Fruit fly (Drosophila melanogaster) whole organism, embryonic: ENCODE measurements around the gene Faa.

Experiments
- B-H2 ChIP-seq: fragments of 200-800 bp; sonication (Bioruptor generic); optimal IDR thresholded peaks from 2 replicates; lab custom pipeline; 2018; ENCODE audit warnings: missing biosample characterization, mild to moderate bottlenecking, missing genetic modification characterization
- Blimp-1 ChIP-seq: fragments of 200-800 bp; sonication (Bioruptor generic); optimal IDR thresholded peaks from 3 replicates; lab custom pipeline; 2018; ENCODE audit warnings: missing biosample characterization, missing genetic modification characterization, mild to moderate bottlenecking, moderate library complexity, missing genetic modification reagents
- BtbVII ChIP-seq: fragments of 200-800 bp; sonication (Bioruptor generic); optimal IDR thresholded peaks from 3 replicates; lab custom pipeline; 2017; ENCODE audit warnings: missing biosample characterization, mild to moderate bottlenecking, missing genetic modification characterization
- CG10267 ChIP-seq: fragments of 200-800 bp; sonication (Bioruptor generic); optimal IDR thresholded peaks from 2 replicates; lab custom pipeline; 2018; ENCODE audit warnings: missing biosample characterization, mild to moderate bottlenecking, missing genetic modification characterization, moderate library complexity
- CG11696 ChIP-seq: fragments of 200-800 bp; sonication (Bioruptor generic); IDR thresholded peaks from 2 replicates; pipeline ENCODE4 v1.3.6; 2022; ENCODE audit warnings: missing biosample characterization, missing genetic modification characterization
- CG12155 ChIP-seq: fragments of 200-800 bp; sonication (Bioruptor generic); optimal IDR thresholded peaks from 3 replicates; lab custom pipeline; 2016; ENCODE audit warnings: missing biosample characterization, missing genetic modification characterization
- CG14667 ChIP-seq: fragments of 200-800 bp; sonication (Bioruptor generic); IDR thresholded peaks from 2 replicates; pipeline ENCODE4 v1.3.6; 2022; ENCODE audit warnings: missing biosample characterization, missing genetic modification characterization
- CG14965 ChIP-seq: fragments of 200-800 bp; sonication (Bioruptor generic); optimal IDR thresholded peaks from 2 replicates; lab custom pipeline; 2016; ENCODE audit warnings: missing biosample characterization, missing genetic modification characterization, borderline replicate concordance
- CG15269 ChIP-seq: fragments of 200-800 bp; sonication (Bioruptor generic); optimal IDR thresholded peaks from 2 replicates; lab custom pipeline; 2018; ENCODE audit warnings: missing biosample characterization, mild to moderate bottlenecking, missing genetic modification characterization, moderate library complexity
- CG17568 ChIP-seq: fragments of 200-800 bp; sonication (Bioruptor generic); optimal IDR thresholded peaks from 2 replicates; lab custom pipeline; 2018; ENCODE audit warnings: missing biosample characterization, mild to moderate bottlenecking, missing genetic modification characterization, moderate library complexity
- CG32532 ChIP-seq: fragments of 200-800 bp; sonication (Bioruptor generic); IDR thresholded peaks from 2 replicates; pipeline ENCODE4 v1.3.6; 2022; ENCODE audit warnings: missing biosample characterization, missing genetic modification characterization
- CG32767 ChIP-seq: fragments of 200-800 bp; sonication (Bioruptor generic); IDR thresholded peaks from 2 replicates; pipeline ENCODE4 v1.3.6; 2022; ENCODE audit warnings: missing biosample characterization, missing genetic modification characterization
- CG3281 ChIP-seq: fragments of 200-800 bp; sonication (Bioruptor generic); optimal IDR thresholded peaks from 3 replicates; lab custom pipeline; 2017; ENCODE audit warnings: missing biosample characterization, mild to moderate bottlenecking, missing genetic modification characterization
- CG34224 ChIP-seq: fragments of 200-800 bp; sonication (Bioruptor generic); IDR thresholded peaks from 3 replicates; pipeline ENCODE4 v1.3.6; 2022; ENCODE audit warnings: missing biosample characterization, missing genetic modification characterization; ENCODE audit not compliant: partially characterized antibody
- CG42726 ChIP-seq: fragments of 200-800 bp; sonication (Bioruptor generic); IDR thresholded peaks from 2 replicates; pipeline ENCODE4 v1.3.6; 2022; ENCODE audit warnings: missing biosample characterization, missing genetic modification characterization; ENCODE audit not compliant: partially characterized antibody
- CG4617 ChIP-seq: fragments of 200-800 bp; sonication (Bioruptor generic); optimal IDR thresholded peaks from 3 replicates; lab custom pipeline; 2016; ENCODE audit warnings: missing biosample characterization, missing genetic modification characterization, borderline replicate concordance
- CG8281 ChIP-seq: fragments of 200-800 bp; sonication (Bioruptor generic); optimal IDR thresholded peaks from 2 replicates; lab custom pipeline; 2018; ENCODE audit warnings: missing biosample characterization, mild to moderate bottlenecking, missing genetic modification characterization, moderate library complexity
- CG8944 ChIP-seq: fragments of 200-800 bp; sonication (Bioruptor generic); optimal IDR thresholded peaks from 3 replicates; lab custom pipeline; 2016; ENCODE audit warnings: missing biosample characterization, missing genetic modification characterization
- Fer1 ChIP-seq: fragments of 200-800 bp; sonication (Bioruptor generic); optimal IDR thresholded peaks from 2 replicates; lab custom pipeline; 2017; ENCODE audit warnings: missing biosample characterization, mild to moderate bottlenecking, missing genetic modification characterization
- Fer2 ChIP-seq: fragments of 200-800 bp; sonication (Bioruptor generic); optimal IDR thresholded peaks from 2 replicates; lab custom pipeline; 2018; ENCODE audit warnings: missing biosample characterization, mild to moderate bottlenecking, missing genetic modification characterization, moderate library complexity
- HLH54F ChIP-seq: fragments of 200-800 bp; sonication (Bioruptor generic); optimal IDR thresholded peaks from 3 replicates; lab custom pipeline; 2016; ENCODE audit warnings: missing biosample characterization, missing genetic modification characterization
- Hr3 ChIP-seq: fragments of 200-800 bp; sonication (Bioruptor generic); optimal IDR thresholded peaks from 3 replicates; lab custom pipeline; 2016; ENCODE audit warnings: missing biosample characterization, missing genetic modification characterization
- Hr78 ChIP-seq, 2 experiments: fragments of 200-800 bp in 1 of 2; fragments of >200 bp in 1 of 2; sonication (Bioruptor generic) in 1 of 2; optimal IDR thresholded peaks; 2 replicates each; lab custom pipeline; 2017 to 2019; ENCODE audit warnings: missing biosample characterization in 2 of 2, missing genetic modification characterization in 2 of 2, mild to moderate bottlenecking in 1 of 2, moderate library complexity in 1 of 2
- Opbp ChIP-seq: fragments of 200-800 bp; sonication (Bioruptor generic); IDR thresholded peaks from 3 replicates; pipeline ENCODE4 v1.3.6; 2022; ENCODE audit warnings: missing biosample characterization, missing genetic modification characterization; ENCODE audit not compliant: partially characterized antibody
- ap ChIP-seq: fragments of 200-800 bp; sonication (Bioruptor generic); IDR thresholded peaks from 2 replicates; pipeline ENCODE4 v1.3.6; 2022; ENCODE audit warnings: missing biosample characterization, missing genetic modification characterization
- ash1 ChIP-seq: fragments of 200-800 bp; sonication (Bioruptor generic); optimal IDR thresholded peaks from 2 replicates; lab custom pipeline; 2018; ENCODE audit warnings: missing biosample characterization, mild to moderate bottlenecking, missing genetic modification characterization
- nau ChIP-seq: fragments of 200-800 bp; sonication (Bioruptor generic); optimal IDR thresholded peaks from 3 replicates; lab custom pipeline; 2017; ENCODE audit warnings: missing biosample characterization, mild to moderate bottlenecking, missing genetic modification characterization, missing genetic modification reagents
- p53 ChIP-seq: fragments of 200-800 bp; sonication (Bioruptor generic); optimal IDR thresholded peaks from 2 replicates; lab custom pipeline; 2016; ENCODE audit warnings: missing biosample characterization, missing genetic modification characterization
- slou ChIP-seq: fragments of 200-800 bp; sonication (Bioruptor generic); optimal IDR thresholded peaks from 3 replicates; lab custom pipeline; 2016; ENCODE audit warnings: missing biosample characterization, missing genetic modification characterization
- sr ChIP-seq: fragments of 200-800 bp; sonication (Bioruptor generic); IDR thresholded peaks from 3 replicates; pipeline ENCODE4 v1.3.6; 2022; ENCODE audit warnings: missing biosample characterization, missing genetic modification characterization
- tup ChIP-seq: fragments of 200-800 bp; sonication (Bioruptor generic); optimal IDR thresholded peaks from 2 replicates; lab custom pipeline; 2016; ENCODE audit warnings: missing biosample characterization, mild to moderate bottlenecking, missing genetic modification characterization, moderate library complexity

Faa gene

dm6 chr3L:4025738-4026505 is 47.8 kb downstream of the Faa start, which contains the start of gene CG11594 (continued):
- TF ChIP-seq CG34224 (GFP tag; lab: Robert Waterston, UW) (no peak), CG14667 (GFP tag; lab: Robert Waterston, UW) (no peak), B-H2 (GFP tag; lab: Kevin White, UChicago) (peak; percentile 29), CG14965 (no peak), Blimp-1 (GFP tag; lab: Kevin White, UChicago) (no peak), CG3281 (GFP tag; lab: Kevin White, UChicago) (peak; percentile 60), CG10267 (tag; lab: Kevin White, UChicago) (no peak), slou (GFP tag; lab: Kevin White, UChicago) (no peak), Fer1 (GFP tag; lab: Kevin White, UChicago) (no peak), CG32532 (GFP tag; lab: Robert Waterston, UW) (peak; percentile 33; the same call in 1 of the 2 replicates), ash1 (GFP tag; lab: Kevin White, UChicago) (no peak), CG8281 (tag; lab: Kevin White, UChicago) (peak; percentile 19), CG4617 (no peak), CG17568 (GFP tag; lab: Kevin White, UChicago) (no peak), CG32767 (no peak), CG12155 (GFP tag; lab: Kevin White, UChicago) (no peak), p53 (GFP tag; lab: Kevin White, UChicago) (no peak), CG15269 (peak; percentile 39), CG42726 (GFP tag; lab: Robert Waterston, UW) (no peak), Hr78 (GFP tag; optimal IDR thresholded peaks at IDR 0.05; lab: Kevin White, UChicago) (no peak), CG8944 (GFP tag; lab: Kevin White, UChicago) (no peak), Fer2 (peak; percentile 9), ap (GFP tag; lab: Robert Waterston, UW) (no peak), Opbp (GFP tag; lab: Robert Waterston, UW) (no peak), sr (GFP tag; lab: Robert Waterston, UW) (no peak), HLH54F (GFP tag; lab: Kevin White, UChicago) (no peak), tup (no peak), Hr3 (GFP tag; lab: Kevin White, UChicago) (no peak), nau (no peak)

dm6 chr3L:4024464-4024863 is 49.3 kb downstream of the Faa start:
- no peak for TF ChIP-seq CG14965
- TF ChIP-seq BtbVII (GFP tag; lab: Kevin White, UChicago), result no peak
- TF ChIP-seq CG11696 (GFP tag; lab: Robert Waterston, UW), result 0 out of 2 replicates have a peak, but pooled peaks have one; percentile 7
- peak in 1 of 2 experiments; percentile 13 for TF ChIP-seq Hr78 (GFP tag; optimal IDR thresholded peaks at IDR 0.05; lab: Kevin White, UChicago)
